Worm (Caenorhabditis elegans) whole organism, late embryonic: ENCODE measurements around the gene teg-1.

Experiments used
- pha-4 ChIP-seq: fragments of 150-350 bp; optimal IDR thresholded peaks from 2 replicates; lab custom pipeline; 2018; ENCODE audit warnings: missing biosample characterization, missing genetic modification reagents, missing genetic modification characterization
- sox-4 ChIP-seq: sonication (generic microtip); optimal IDR thresholded peaks from 2 replicates; lab custom pipeline; 2017; ENCODE audit warnings: mild to moderate bottlenecking, missing genetic modification characterization, inconsistent platforms, missing compliant biosample characterization
- tbx-2 ChIP-seq: sonication (generic microtip); optimal IDR thresholded peaks from 2 replicates; lab custom pipeline; 2016; ENCODE audit warnings: missing genetic modification characterization, missing compliant biosample characterization

- TF ChIP-seq tbx-2 (tag; lab: Kevin White, UChicago) (no peak), sox-4 (tag; lab: Kevin White, UChicago) (no peak), pha-4 (tag; lab: Kevin White, UChicago) (no peak)
Observed at ce11 chrIII:11267372-11267771, 50.7 kb downstream of the teg-1 start.
